Fruit fly (Drosophila melanogaster) whole organism, wandering third instar larva: ENCODE measurements around the gene cav.

ENCODE experiments used
- Abd-B ChIP-seq: fragments of >200 bp; optimal IDR thresholded peaks from 2 replicates; lab custom pipeline; 2017; ENCODE audit warnings: missing biosample characterization, missing genetic modification characterization
- CG32264 ChIP-seq: fragments of 200-800 bp; sonication (Bioruptor generic); optimal IDR thresholded peaks from 2 replicates; lab custom pipeline; 2016; ENCODE audit warnings: missing biosample characterization, missing genetic modification characterization
- CrebA ChIP-seq: fragments of 200-800 bp; sonication (Bioruptor generic); optimal IDR thresholded peaks from 2 replicates; lab custom pipeline; 2016; ENCODE audit warnings: missing biosample characterization, mild to moderate bottlenecking, missing genetic modification characterization, borderline replicate concordance
- Dif ChIP-seq: fragments of 200-275, 200-300 bp; sonication (Bioruptor generic); optimal IDR thresholded peaks from 2 replicates; lab custom pipeline; 2018; ENCODE audit warnings: missing biosample characterization, missing genetic modification characterization; ENCODE audit not compliant: partially characterized antibody
- GATAd ChIP-seq: sonication (Bioruptor generic); optimal IDR thresholded peaks from 2 replicates; lab custom pipeline; 2016; ENCODE audit warnings: missing biosample characterization, missing genetic modification characterization
- HLH106 ChIP-seq: fragments of 200-800 bp; optimal IDR thresholded peaks from 3 replicates; lab custom pipeline; 2019; ENCODE audit warnings: missing biosample characterization, mild to moderate bottlenecking, missing genetic modification characterization, moderate library complexity
- Hnf4 ChIP-seq: fragments of 200-800 bp; sonication (Bioruptor generic); optimal IDR thresholded peaks from 2 replicates; lab custom pipeline; 2016; ENCODE audit warnings: missing biosample characterization, mild to moderate bottlenecking, missing genetic modification characterization
- Hr78 ChIP-seq: fragments of >200 bp; optimal IDR thresholded peaks from 2 replicates; lab custom pipeline; 2017; ENCODE audit warnings: missing biosample characterization, missing genetic modification characterization
- Hr83 ChIP-seq: fragments of 200-300 bp; sonication (Bioruptor generic); optimal IDR thresholded peaks from 2 replicates; lab custom pipeline; 2016; ENCODE audit warnings: missing biosample characterization, mild to moderate bottlenecking, missing genetic modification characterization, moderate library complexity; ENCODE audit not compliant: poor library complexity, severe bottlenecking
- Jra ChIP-seq: sonication (Bioruptor generic); optimal IDR thresholded peaks from 2 replicates; lab custom pipeline; 2016; ENCODE audit warnings: missing biosample characterization, missing genetic modification characterization
- Mio ChIP-seq: sonication (Bioruptor generic); optimal IDR thresholded peaks from 2 replicates; lab custom pipeline; 2016; ENCODE audit warnings: missing biosample characterization, missing genetic modification characterization
- N ChIP-seq: fragments of >200 bp; optimal IDR thresholded peaks from 2 replicates; lab custom pipeline; 2018; ENCODE audit warnings: missing biosample characterization, missing external identifiers, missing genetic modification characterization
- OdsH ChIP-seq: fragments of 200-800 bp; sonication (Bioruptor generic); optimal IDR thresholded peaks from 2 replicates; lab custom pipeline; 2016; ENCODE audit warnings: missing biosample characterization, mild to moderate bottlenecking, missing genetic modification characterization
- Rel ChIP-seq, 2 experiments: fragments of 200-800 bp; sonication (Bioruptor generic) in 1 of 2; optimal IDR thresholded peaks; 2 replicates in 1 of 2; 3 replicates in 1 of 2; lab custom pipeline; 2016 to 2019; ENCODE audit warnings: mild to moderate bottlenecking in 2 of 2, missing biosample characterization in 2 of 2, missing genetic modification characterization in 2 of 2, moderate library complexity in 1 of 2
- Sp1 ChIP-seq: fragments of 200-800 bp; sonication (Bioruptor generic); optimal IDR thresholded peaks from 3 replicates; lab custom pipeline; 2019; ENCODE audit warnings: missing biosample characterization, mild to moderate bottlenecking, missing genetic modification characterization, moderate library complexity
- Vsx2 ChIP-seq: fragments of 200-300, 225-300 bp; sonication (Bioruptor generic); optimal IDR thresholded peaks from 2 replicates; lab custom pipeline; 2018; ENCODE audit warnings: missing biosample characterization, missing genetic modification characterization; ENCODE audit not compliant: partially characterized antibody
- br ChIP-seq: fragments of 200-800 bp; sonication (Bioruptor generic); optimal IDR thresholded peaks from 2 replicates; lab custom pipeline; 2016; ENCODE audit warnings: missing biosample characterization, missing genetic modification characterization
- brk ChIP-seq: fragments of 200-800 bp; sonication (Bioruptor generic); optimal IDR thresholded peaks from 2 replicates; lab custom pipeline; 2016; ENCODE audit warnings: missing biosample characterization, mild to moderate bottlenecking, missing genetic modification characterization
- dl ChIP-seq, 2 experiments: fragments of 175-275, 200-275 bp in 1 of 2; fragments of 200-275 bp in 1 of 2; sonication (Bioruptor generic); optimal IDR thresholded peaks; lab custom pipeline; 2018; ENCODE audit warnings: mild to moderate bottlenecking in 2 of 2, missing biosample characterization in 2 of 2, missing genetic modification characterization in 2 of 2, moderate library complexity in 2 of 2; ENCODE audit not compliant: partially characterized antibody in 2 of 2, insufficient read depth in 1 of 2
- dmrt93B ChIP-seq: fragments of 200-800 bp; sonication (Bioruptor generic); optimal IDR thresholded peaks from 2 replicates; lab custom pipeline; 2018; ENCODE audit warnings: missing biosample characterization, mild to moderate bottlenecking, missing genetic modification characterization
- dsf ChIP-seq: sonication (Bioruptor generic); optimal IDR thresholded peaks from 2 replicates; lab custom pipeline; 2016; ENCODE audit warnings: missing biosample characterization, missing genetic modification characterization, borderline replicate concordance
- ey ChIP-seq: fragments of 200-800 bp; sonication (Bioruptor generic); optimal IDR thresholded peaks from 2 replicates; lab custom pipeline; 2016; ENCODE audit warnings: missing biosample characterization, missing genetic modification characterization
- foxo ChIP-seq, 2 experiments: fragments of 200-800 bp; sonication (Bioruptor generic); optimal IDR thresholded peaks; 2 replicates in 1 of 2; 3 replicates in 1 of 2; lab custom pipeline; 2016 to 2017; ENCODE audit warnings: missing biosample characterization in 2 of 2, missing genetic modification characterization in 2 of 2
- fru ChIP-seq: fragments of 200-800 bp; sonication (Bioruptor generic); optimal IDR thresholded peaks from 3 replicates; lab custom pipeline; 2016; ENCODE audit warnings: missing biosample characterization, mild to moderate bottlenecking, missing genetic modification characterization
- h ChIP-seq: fragments of 200-800 bp; sonication (Bioruptor generic); optimal IDR thresholded peaks from 3 replicates; lab custom pipeline; 2016; ENCODE audit warnings: missing biosample characterization, mild to moderate bottlenecking, missing genetic modification characterization
- jim ChIP-seq: fragments of 175-275, 200-325 bp; sonication (Bioruptor generic); optimal IDR thresholded peaks from 2 replicates; lab custom pipeline; 2016; ENCODE audit warnings: missing biosample characterization, mild to moderate bottlenecking, missing genetic modification characterization
- lola ChIP-seq: fragments of >200 bp; optimal IDR thresholded peaks from 2 replicates; lab custom pipeline; 2017; ENCODE audit warnings: missing biosample characterization, missing genetic modification characterization
- pan ChIP-seq: fragments of >200 bp; optimal IDR thresholded peaks from 2 replicates; lab custom pipeline; 2017
- psq ChIP-seq: fragments of 200-800 bp; sonication (Bioruptor generic); optimal IDR thresholded peaks from 3 replicates; lab custom pipeline; 2017; ENCODE audit warnings: missing biosample characterization, mild to moderate bottlenecking, missing genetic modification characterization, moderate library complexity
- sage ChIP-seq: fragments of 200-800 bp; sonication (Bioruptor generic); optimal IDR thresholded peaks from 2 replicates; lab custom pipeline; 2016; ENCODE audit warnings: missing biosample characterization, mild to moderate bottlenecking, missing genetic modification characterization
- sv ChIP-seq: fragments of 200-800 bp; sonication (Bioruptor generic); optimal IDR thresholded peaks from 3 replicates; lab custom pipeline; 2016; ENCODE audit warnings: missing biosample characterization, missing genetic modification characterization
- tai ChIP-seq: sonication (Bioruptor generic); optimal IDR thresholded peaks from 2 replicates; lab custom pipeline; 2016; ENCODE audit warnings: missing biosample characterization, missing genetic modification characterization
- usp ChIP-seq: fragments of >200 bp; optimal IDR thresholded peaks from 2 replicates; lab custom pipeline; 2017; ENCODE audit warnings: missing biosample characterization, missing genetic modification characterization
- woc ChIP-seq: sonication (Bioruptor generic); optimal IDR thresholded peaks from 2 replicates; lab custom pipeline; 2016; ENCODE audit warnings: missing biosample characterization, mild to moderate bottlenecking, missing genetic modification characterization

The cav gene

DNA sequence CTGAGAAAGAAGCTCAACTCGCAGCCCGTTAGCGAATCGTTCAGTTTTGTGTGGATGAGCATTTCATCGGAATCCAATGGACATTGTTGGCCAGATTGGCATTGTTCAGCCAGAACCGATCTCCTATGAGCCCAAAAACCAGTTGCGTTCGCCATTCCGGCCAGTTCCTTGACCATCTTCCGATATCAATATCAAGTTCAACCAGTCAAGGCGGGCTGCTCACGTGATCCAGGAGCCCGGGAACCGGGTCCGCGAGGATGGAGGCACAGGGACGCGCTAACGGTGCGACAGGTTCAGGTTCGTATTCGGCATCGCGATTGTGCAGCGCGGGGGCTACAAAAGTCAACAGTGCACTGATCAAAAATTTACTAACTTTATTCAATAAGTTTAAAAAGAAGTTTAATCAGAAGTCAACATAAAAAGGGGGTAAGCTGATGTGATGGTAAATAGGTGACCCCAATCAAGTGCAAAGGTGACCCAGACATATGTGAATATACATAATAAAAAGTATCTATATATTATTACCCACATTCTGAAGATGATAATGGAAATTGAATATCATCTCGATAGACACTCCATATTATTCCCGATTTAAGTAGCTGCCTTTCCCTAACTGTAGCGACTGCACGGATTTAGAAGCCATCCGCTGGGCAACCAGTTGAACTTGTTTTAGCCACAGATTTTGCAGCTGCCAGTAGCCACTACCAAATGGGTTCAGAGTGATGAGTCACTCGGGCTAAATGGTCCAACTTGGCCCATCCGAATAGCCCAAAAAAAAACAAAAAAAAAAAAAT is 46.1 kb downstream of the cav start (continued):
- peak; percentile 92 for TF ChIP-seq Sp1

- TF ChIP-seq h (GFP tag; lab: Kevin White, UChicago) (no peak), CrebA (GFP tag; lab: Kevin White, UChicago) (no peak), Jra (GFP tag; lab: Kevin White, UChicago) (no peak), N (GFP tag; lab: Kevin White, UChicago) (no peak), foxo (GFP tag; optimal IDR thresholded peaks at IDR 0.05; lab: Kevin White, UChicago) (no peak), sage (GFP tag; lab: Kevin White, UChicago) (no peak), Sp1 (no peak), lola (GFP tag; lab: Kevin White, UChicago) (no peak)
These were observed 46.8 kb downstream of the cav start for dm6 chr3R:24267580-24268202.

- TF ChIP-seq Rel (GFP tag; optimal IDR thresholded peaks at IDR 0.05; lab: Kevin White, UChicago) = no peak
- TF ChIP-seq Rel (tag; optimal IDR thresholded peaks at IDR 0.05; lab: Kevin White, UChicago) = peak; percentile 85
- no peak for TF ChIP-seq br (GFP tag; lab: Kevin White, UChicago)
These were observed 47.4 kb downstream of the cav start for dm6 chr3R:24268293-24268692.

dm6 chr3R:24270034-24270433 is 49.1 kb downstream of the cav start:
- TF ChIP-seq Hr78 (no peak), OdsH (GFP tag; lab: Kevin White, UChicago) (no peak), fru (GFP tag; lab: Kevin White, UChicago) (no peak), dmrt93B (GFP tag; lab: Kevin White, UChicago) (no peak), usp (GFP tag; lab: Kevin White, UChicago) (no peak), br (GFP tag; lab: Kevin White, UChicago) (no peak), foxo (GFP tag; optimal IDR thresholded peaks at IDR 0.05; lab: Kevin White, UChicago) (no peak), h (GFP tag; lab: Kevin White, UChicago) (no peak), GATAd (no peak), CG32264 (GFP tag; lab: Kevin White, UChicago) (no peak), Abd-B (no peak), Hnf4 (GFP tag; lab: Kevin White, UChicago) (no peak), Mio (GFP tag; lab: Kevin White, UChicago) (no peak)

DNA sequence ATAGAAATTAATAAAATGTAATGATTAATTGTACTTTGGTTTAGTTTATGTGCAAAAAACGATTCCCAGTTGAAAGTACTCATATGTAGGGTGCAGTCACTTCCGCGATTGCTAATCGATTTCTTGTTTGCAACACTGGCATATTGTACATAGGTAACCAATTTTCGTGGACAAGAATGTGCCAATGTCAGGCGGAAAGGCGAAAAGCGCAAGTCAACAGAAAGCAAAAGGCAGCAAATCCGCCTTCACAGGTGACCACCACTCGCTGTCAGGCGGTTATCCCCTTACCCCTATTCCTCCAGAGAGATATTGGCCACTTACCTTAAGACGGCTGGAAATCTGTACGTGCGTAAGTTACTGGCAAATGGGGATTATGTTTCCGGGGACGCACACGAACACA is 49.7 kb downstream of the cav start:
- no peak for TF ChIP-seq CG32264 (GFP tag; lab: Kevin White, UChicago)
- no peak for TF ChIP-seq jim

DNA sequence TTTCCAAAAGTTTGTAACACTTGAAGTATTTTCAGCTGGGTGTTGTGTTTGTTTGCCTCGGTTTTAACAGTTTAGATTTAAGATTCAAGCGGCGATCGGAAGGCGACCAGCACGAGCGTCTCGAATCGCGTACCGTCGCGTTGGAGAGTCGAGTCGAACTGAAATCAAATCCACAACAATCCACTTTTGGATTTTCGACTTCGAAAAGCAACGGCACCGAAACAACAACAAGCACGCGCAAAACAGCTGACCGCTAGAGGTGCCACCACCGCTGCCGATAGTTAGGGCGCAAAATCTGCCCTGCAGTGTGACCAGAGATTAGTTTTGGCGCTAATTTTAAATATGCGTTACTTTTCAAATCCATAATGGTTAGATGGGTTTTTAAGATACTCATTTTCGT is 50.2 kb downstream of the cav start, which contains the start of gene jar:
jar (minus strand) TSS at position 163 of the 400 bp plus-strand sequence.
- TF ChIP-seq psq (GFP tag; lab: Kevin White, UChicago) (no peak), Hr83 (GFP tag; lab: Kevin White, UChicago) (peak; percentile 61), Hr78 (no peak), foxo (GFP tag; optimal IDR thresholded peaks at IDR 0.05; lab: Kevin White, UChicago) (no peak), HLH106 (tag; lab: Kevin White, UChicago) (peak; percentile 17), sage (GFP tag; lab: Kevin White, UChicago) (no peak), dsf (GFP tag; lab: Kevin White, UChicago) (no peak), dmrt93B (GFP tag; lab: Kevin White, UChicago) (no peak), Jra (GFP tag; lab: Kevin White, UChicago) (peak; percentile 57), Hnf4 (GFP tag; lab: Kevin White, UChicago) (no peak), jim (peak; percentile 1), N (GFP tag; lab: Kevin White, UChicago) (no peak), CrebA (GFP tag; lab: Kevin White, UChicago) (no peak), sv (no peak), pan (lab: Kevin White, UChicago) (no peak), Mio (GFP tag; lab: Kevin White, UChicago) (no peak), br (GFP tag; lab: Kevin White, UChicago) (peak; percentile 12), lola (GFP tag; lab: Kevin White, UChicago) (no peak), tai (GFP tag; lab: Kevin White, UChicago) (no peak), OdsH (GFP tag; lab: Kevin White, UChicago) (peak; percentile 4), CG32264 (GFP tag; lab: Kevin White, UChicago) (no peak), fru (GFP tag; lab: Kevin White, UChicago) (no peak), ey (no peak), brk (GFP tag; lab: Kevin White, UChicago) (no peak), Abd-B (no peak), GATAd (no peak), Dif (peak; percentile 49), woc (GFP tag; lab: Kevin White, UChicago) (no peak), dl (GFP tag; optimal IDR thresholded peaks at IDR 0.05; lab: Kevin White, UChicago; ENCODE audit: insufficient read depth in 1 of 2, partially characterized antibody in 2 of 2) (no peak), Vsx2 (GFP tag; lab: Kevin White, UChicago) (no peak), Sp1 (peak; percentile 36), h (GFP tag; lab: Kevin White, UChicago) (peak; percentile 64)
